Worm (Caenorhabditis elegans): Measurements from ENCODE around the gene dnj-23.

The dnj-23 gene

DNA sequence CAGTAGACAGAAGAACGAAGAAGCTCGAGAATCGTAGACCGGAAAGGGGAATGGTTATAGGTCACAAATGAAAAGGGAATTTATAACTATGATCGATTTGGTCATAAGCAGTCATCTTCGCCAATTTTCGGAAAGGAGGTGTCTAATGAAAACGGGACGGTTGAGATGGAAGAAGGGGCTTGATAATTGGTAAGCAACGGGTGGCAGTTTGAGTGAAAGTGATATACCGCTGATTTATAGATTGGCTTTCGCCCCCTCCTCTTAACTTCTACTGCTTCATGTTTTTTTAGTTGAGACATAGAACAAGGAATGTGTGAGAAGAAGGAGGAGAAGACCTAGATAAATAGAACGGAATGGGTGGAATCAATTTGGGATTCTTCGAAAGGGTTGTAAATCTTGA, 35.6 kb downstream of the dnj-23 start:
- TF ChIP-seq pha-4 (tag; optimal IDR thresholded peaks at IDR 0.05) (no peak), elt-1 (tag; optimal IDR thresholded peaks at IDR 0.05; ENCODE audit: borderline replicate concordance, insufficient read depth) (no peak), ceh-43 (GFP tag; optimal IDR thresholded peaks at IDR 0.05) (no peak), lin-13 (tag; optimal IDR thresholded peaks at IDR 0.05) (no peak), mls-2 (tag; optimal IDR thresholded peaks at IDR 0.05) (no peak), nhr-2 (tag; optimal IDR thresholded peaks at IDR 0.05) (no peak), lin-32 (GFP tag; optimal IDR thresholded peaks at IDR 0.05) (no peak), unc-39 (tag; optimal IDR thresholded peaks at IDR 0.05) (no peak), lsy-2 (tag; optimal IDR thresholded peaks at IDR 0.05) (no peak), nhr-237 (tag; optimal IDR thresholded peaks at IDR 0.05) (no peak), blmp-1 (tag; optimal IDR thresholded peaks at IDR 0.05) (no peak), tbx-8 (GFP tag; optimal IDR thresholded peaks at IDR 0.05) (no peak)

DNA sequence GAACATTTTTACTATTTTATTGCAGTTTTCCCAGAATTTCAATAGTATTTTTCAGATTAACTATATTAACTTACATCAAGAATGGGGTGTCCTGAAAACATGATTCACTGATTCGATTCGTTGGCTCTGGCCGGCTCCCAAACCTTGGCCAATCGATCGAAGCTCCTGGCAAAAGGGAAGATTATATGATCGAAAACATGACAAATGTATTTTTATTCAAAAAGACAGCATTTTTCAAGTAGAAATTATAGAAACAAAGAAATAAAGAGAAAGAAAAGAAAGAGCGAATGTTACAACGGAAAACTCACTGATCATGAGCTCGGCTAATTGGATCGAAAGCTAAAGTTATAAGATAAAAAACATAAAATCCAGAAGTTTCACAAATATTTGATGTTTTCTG, 37.7 kb downstream of the dnj-23 start, which contains the start of gene T24B8.4:
T24B8.4 (minus strand) TSS at position 101 of the 400 bp plus-strand sequence.
- TF ChIP-seq mls-2 (tag; optimal IDR thresholded peaks at IDR 0.05), result no peak
- no peak for TF ChIP-seq nhr-76 (tag; optimal IDR thresholded peaks at IDR 0.05)
- TF ChIP-seq nhr-28 (tag; optimal IDR thresholded peaks at IDR 0.05), result no peak
- no peak for TF ChIP-seq sptf-1 (tag; optimal IDR thresholded peaks at IDR 0.05)
- no peak for TF ChIP-seq tbx-8 (GFP tag; optimal IDR thresholded peaks at IDR 0.05)
- no peak for TF ChIP-seq ceh-39 (tag; optimal IDR thresholded peaks at IDR 0.05)
- TF ChIP-seq ces-1 (GFP tag; optimal IDR thresholded peaks at IDR 0.05), result no peak
- TF ChIP-seq blmp-1 (tag; optimal IDR thresholded peaks at IDR 0.05), result no peak
- no peak for TF ChIP-seq nhr-237 (tag; optimal IDR thresholded peaks at IDR 0.05)
- no peak for TF ChIP-seq ceh-43 (GFP tag; optimal IDR thresholded peaks at IDR 0.05)
- TF ChIP-seq nhr-2 (tag; optimal IDR thresholded peaks at IDR 0.05), result no peak
- no peak for TF ChIP-seq ceh-83 (GFP tag; optimal IDR thresholded peaks at IDR 0.05)

DNA sequence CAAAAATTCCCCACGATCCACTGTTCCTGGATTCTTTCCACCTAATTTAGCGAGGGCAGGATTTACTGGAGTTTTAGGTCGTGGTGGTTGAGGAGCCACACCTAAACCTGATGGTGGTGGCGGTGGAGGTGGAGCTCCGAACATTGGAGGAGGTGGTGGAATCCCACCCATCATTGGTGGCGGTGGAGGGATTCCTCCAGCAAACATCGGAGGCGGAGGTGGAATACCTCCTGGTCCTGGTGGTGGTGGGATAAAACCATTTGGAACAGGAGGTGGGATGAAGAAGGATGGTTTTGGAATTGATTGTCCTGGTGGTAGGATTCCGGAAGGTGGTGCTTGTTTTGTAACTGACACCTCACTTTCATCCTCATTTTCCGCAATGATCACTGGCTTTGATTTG, 38.6 kb downstream of the dnj-23 start:
- no peak for TF ChIP-seq nhr-12 (tag; optimal IDR thresholded peaks at IDR 0.05)
- no peak for TF ChIP-seq drap-1 (GFP tag; optimal IDR thresholded peaks at IDR 0.05)
- no peak for TF ChIP-seq blmp-1 (tag; optimal IDR thresholded peaks at IDR 0.05)
- TF ChIP-seq tbx-8 (GFP tag; optimal IDR thresholded peaks at IDR 0.05), result no peak

DNA sequence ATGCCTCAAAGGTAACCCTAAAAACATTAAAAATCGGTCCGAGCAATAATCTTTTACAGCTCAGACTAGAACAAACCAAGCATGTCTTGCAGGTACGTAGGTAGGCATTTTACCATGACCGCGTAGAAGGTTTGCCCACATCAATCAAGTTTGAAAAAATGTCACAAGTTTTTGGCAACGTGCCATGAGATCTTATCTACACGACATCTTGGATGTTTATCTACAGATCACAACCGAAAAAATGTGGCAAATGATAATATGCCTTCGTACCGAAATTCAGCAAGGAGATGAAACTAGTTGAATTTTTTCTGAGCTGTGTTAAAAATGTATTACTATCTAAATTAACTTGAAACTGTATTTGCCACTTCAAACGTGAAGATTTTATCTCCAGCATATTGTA, 44.0 kb downstream of the dnj-23 start:
- peak; percentile 19 for TF ChIP-seq unc-62 (GFP tag; optimal IDR thresholded peaks at IDR 0.05)
- no peak for TF ChIP-seq cnd-1 (tag; optimal IDR thresholded peaks at IDR 0.05)
- peak; percentile 88 for TF ChIP-seq elt-1 (tag; optimal IDR thresholded peaks at IDR 0.05; ENCODE audit: borderline replicate concordance, insufficient read depth)

DNA sequence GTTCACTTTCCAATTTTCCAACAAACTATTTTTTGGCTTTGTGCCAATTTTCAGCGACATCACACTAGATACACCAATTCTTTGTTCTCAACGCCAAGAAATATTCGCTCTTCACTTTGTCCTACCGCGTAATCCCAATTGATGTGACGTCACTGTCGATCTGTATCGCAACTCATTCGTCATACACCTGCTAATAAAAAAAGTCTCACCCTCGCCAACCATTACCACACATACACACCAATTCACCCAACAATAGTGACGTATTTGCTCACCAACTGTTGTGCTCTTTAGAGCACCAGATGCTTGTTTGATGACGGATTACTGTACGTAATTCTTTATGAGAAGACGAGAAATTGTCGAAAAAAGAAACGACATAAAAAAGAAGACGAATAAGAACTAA, 45.0 kb downstream of the dnj-23 start:
- no peak for TF ChIP-seq M03D4.4 (tag; optimal IDR thresholded peaks at IDR 0.05)
- no peak for TF ChIP-seq bed-3 (GFP tag; optimal IDR thresholded peaks at IDR 0.05)
- TF ChIP-seq tbx-8 (GFP tag; optimal IDR thresholded peaks at IDR 0.05), result no peak
- TF ChIP-seq ces-1 (GFP tag; optimal IDR thresholded peaks at IDR 0.05), result no peak
- peak; percentile 49 for TF ChIP-seq lsy-2 (tag; optimal IDR thresholded peaks at IDR 0.05)
- no peak for TF ChIP-seq ceh-83 (GFP tag; optimal IDR thresholded peaks at IDR 0.05)
- TF ChIP-seq drap-1 (GFP tag; optimal IDR thresholded peaks at IDR 0.05), result no peak
- TF ChIP-seq mls-2 (tag; optimal IDR thresholded peaks at IDR 0.05), result no peak
- no peak for TF ChIP-seq elt-3 (tag; optimal IDR thresholded peaks at IDR 0.05)
- TF ChIP-seq lin-32 (GFP tag; optimal IDR thresholded peaks at IDR 0.05), result peak; percentile 4
- TF ChIP-seq mep-1 (tag; optimal IDR thresholded peaks at IDR 0.05), result no peak
- TF ChIP-seq ztf-11 (tag; optimal IDR thresholded peaks at IDR 0.05), result no peak
- TF ChIP-seq nhr-12 (tag; optimal IDR thresholded peaks at IDR 0.05), result peak; percentile 40
- TF ChIP-seq ceh-43 (GFP tag; optimal IDR thresholded peaks at IDR 0.05), result no peak
- TF ChIP-seq sem-2 (GFP tag; optimal IDR thresholded peaks at IDR 0.05), result no peak
- peak; percentile 57 for TF ChIP-seq unc-62 (GFP tag; optimal IDR thresholded peaks at IDR 0.05)
- no peak for TF ChIP-seq unc-39 (tag; optimal IDR thresholded peaks at IDR 0.05)
- TF ChIP-seq hlh-1 (tag; optimal IDR thresholded peaks at IDR 0.05), result peak; percentile 71
- TF ChIP-seq nhr-237 (tag; optimal IDR thresholded peaks at IDR 0.05), result no peak
- no peak for TF ChIP-seq flh-1 (GFP tag; optimal IDR thresholded peaks at IDR 0.05)
- peak; percentile 26 for TF ChIP-seq ceh-39 (tag; optimal IDR thresholded peaks at IDR 0.05)
- TF ChIP-seq cnd-1 (tag; optimal IDR thresholded peaks at IDR 0.05), result peak; percentile 81
- TF ChIP-seq pha-4 (tag; optimal IDR thresholded peaks at IDR 0.05), result no peak
- no peak for TF ChIP-seq elt-1 (tag; optimal IDR thresholded peaks at IDR 0.05; ENCODE audit: borderline replicate concordance, insufficient read depth)
- TF ChIP-seq snpc-4 (tag; optimal IDR thresholded peaks at IDR 0.05), result no peak
- no peak for TF ChIP-seq ham-2 (GFP tag; optimal IDR thresholded peaks at IDR 0.05)
- no peak for TF ChIP-seq sptf-1 (tag; optimal IDR thresholded peaks at IDR 0.05)
- TF ChIP-seq nhr-76 (tag; optimal IDR thresholded peaks at IDR 0.05), result no peak
- TF ChIP-seq mab-5 (tag; optimal IDR thresholded peaks at IDR 0.05), result no peak
- no peak for TF ChIP-seq blmp-1 (tag; optimal IDR thresholded peaks at IDR 0.05)
- no peak for TF ChIP-seq nhr-28 (tag; optimal IDR thresholded peaks at IDR 0.05)
- peak; percentile 92 for TF ChIP-seq nhr-2 (tag; optimal IDR thresholded peaks at IDR 0.05)
- TF ChIP-seq unc-120 (tag; optimal IDR thresholded peaks at IDR 0.05; ENCODE audit: poor library complexity, severe bottlenecking), result no peak
- TF ChIP-seq lin-13 (tag; optimal IDR thresholded peaks at IDR 0.05), result no peak
- peak; percentile 87 for TF ChIP-seq zip-8 (tag; optimal IDR thresholded peaks at IDR 0.05)

Data from whole organism, mixed stage, embryonic.